Fruit fly (Drosophila melanogaster): ENCODE measurements around the gene CG18170.
A peak's percentile ranks its signal among the peaks of the same experiment; 100 is the strongest.

The CG18170 gene

dm6 chr3L:1644920-1645567 lies 42.3 kb downstream of the CG18170 start, which contains the start of the genes alphaCOP and CG13919 (continued):
- TF ChIP-seq D19A (tag; optimal IDR thresholded peaks at IDR 0.05) (peak; percentile 88), Sin3A (optimal IDR thresholded peaks at IDR 0.05) (peak; percentile 9), CG2712 (tag; optimal IDR thresholded peaks at IDR 0.05) (peak; percentile 99), MESR4 (GFP tag; optimal IDR thresholded peaks at IDR 0.05) (peak; percentile 95), croc (GFP tag; conservative IDR thresholded peaks at IDR 0.05) (peak; percentile 95), dm (GFP tag; optimal IDR thresholded peaks at IDR 0.05) (peak; percentile 82), Fer1 (GFP tag; optimal IDR thresholded peaks at IDR 0.05) (peak; percentile 91), stc (GFP tag; IDR thresholded peaks at IDR 0.05) (peak; percentile 95), NK7.1 (GFP tag; optimal IDR thresholded peaks at IDR 0.05) (peak; percentile 91), pb (GFP tag; optimal IDR thresholded peaks at IDR 0.05) (peak; percentile 77), CG17186 (GFP tag; optimal IDR thresholded peaks at IDR 0.05) (peak; percentile 76), CG6854 (GFP tag; optimal IDR thresholded peaks at IDR 0.05) (peak; percentile 86), CG18619 (GFP tag; optimal IDR thresholded peaks at IDR 0.05) (peak; percentile 94), CG1602 (GFP tag; optimal IDR thresholded peaks at IDR 0.05) (peak; percentile 98), H2.0 (GFP tag; IDR thresholded peaks at IDR 0.05) (peak; percentile 98), mam (GFP tag; optimal IDR thresholded peaks at IDR 0.05) (peak; percentile 95), fd64A (GFP tag; optimal IDR thresholded peaks at IDR 0.05) (peak; percentile 56), caup (GFP tag; optimal IDR thresholded peaks at IDR 0.05; ENCODE audit: severe bottlenecking) (peak; percentile 94), tap (tag; optimal IDR thresholded peaks at IDR 0.05) (peak; percentile 92), CG1647 (GFP tag; optimal IDR thresholded peaks at IDR 0.05) (peak; percentile 96), CG15073 (GFP tag; optimal IDR thresholded peaks at IDR 0.05) (peak; percentile 78), D (optimal IDR thresholded peaks at IDR 0.05) (no peak), D (GFP tag; optimal IDR thresholded peaks at IDR 0.05) (peak; percentile 88), Elba2 (GFP tag; optimal IDR thresholded peaks at IDR 0.05) (peak; percentile 87), CG15696 (tag; optimal IDR thresholded peaks at IDR 0.05) (peak; percentile 85), CG18011 (GFP tag; optimal IDR thresholded peaks at IDR 0.05) (peak; percentile 86), Ets65A (GFP tag) (peak; percentile 99), hth (optimal IDR thresholded peaks at IDR 0.05) (no peak), nerfin-1 (tag; optimal IDR thresholded peaks at IDR 0.05) (peak; percentile 93), ftz-f1 (GFP tag; optimal IDR thresholded peaks at IDR 0.05) (peak; percentile 39), sima (GFP tag; optimal IDR thresholded peaks at IDR 0.05) (peak; percentile 69), tx (GFP tag; optimal IDR thresholded peaks at IDR 0.05) (peak; percentile 88), CG11695 (GFP tag; IDR thresholded peaks at IDR 0.05) (peak; percentile 95), CG15601 (tag; optimal IDR thresholded peaks at IDR 0.05) (peak; percentile 95), sens-2 (GFP tag; IDR thresholded peaks at IDR 0.05) (peak; percentile 96), hb (GFP tag; IDR thresholded peaks at IDR 0.05; ENCODE audit: partially characterized antibody) (no peak), Fer3 (tag; optimal IDR thresholded peaks at IDR 0.05) (peak; percentile 96), emc (GFP tag; optimal IDR thresholded peaks at IDR 0.05) (peak; percentile 65), CG17359 (tag; optimal IDR thresholded peaks at IDR 0.05) (peak; percentile 95), run (tag; optimal IDR thresholded peaks at IDR 0.05) (peak; percentile 90), Ssrp (tag; optimal IDR thresholded peaks at IDR 0.05) (peak; percentile 96), crp (GFP tag; optimal IDR thresholded peaks at IDR 0.05) (peak in 1 of 2 experiments; percentile 77), Hr78 (GFP tag; optimal IDR thresholded peaks at IDR 0.05) (peak in 1 of 2 experiments; percentile 93), H15 (GFP tag; IDR thresholded peaks at IDR 0.05) (peak; percentile 96), CG8765 (GFP tag; IDR thresholded peaks at IDR 0.05) (peak; percentile 94), jigr1 (GFP tag; IDR thresholded peaks at IDR 0.05) (peak; percentile 83), lilli (GFP tag; optimal IDR thresholded peaks at IDR 0.05) (peak; percentile 98), klu (GFP tag; IDR thresholded peaks at IDR 0.05) (peak; percentile 89), CG2120 (GFP tag; optimal IDR thresholded peaks at IDR 0.05) (peak; percentile 98), CG17385 (GFP tag; optimal IDR thresholded peaks at IDR 0.05) (peak; percentile 99), Atf6 (GFP tag; IDR thresholded peaks at IDR 0.05) (peak; percentile 98)

Measured in whole organism, embryonic.